Fruit fly (Drosophila melanogaster) whole organism, wandering third instar larva: ENCODE data around the gene C3G.

Source experiments
- Abd-B ChIP-seq: fragments of >200 bp; optimal IDR thresholded peaks from 2 replicates; lab custom pipeline; 2017; ENCODE audit warnings: missing biosample characterization, missing genetic modification characterization
- CG32264 ChIP-seq: fragments of 200-800 bp; sonication (Bioruptor generic); optimal IDR thresholded peaks from 2 replicates; lab custom pipeline; 2016; ENCODE audit warnings: missing biosample characterization, missing genetic modification characterization
- CG9705 ChIP-seq: fragments of 200-800 bp; sonication (Bioruptor generic); optimal IDR thresholded peaks from 2 replicates; lab custom pipeline; 2018; ENCODE audit warnings: missing biosample characterization, mild to moderate bottlenecking, missing genetic modification characterization
- CrebA ChIP-seq: fragments of 200-800 bp; sonication (Bioruptor generic); optimal IDR thresholded peaks from 2 replicates; lab custom pipeline; 2016; ENCODE audit warnings: missing biosample characterization, mild to moderate bottlenecking, missing genetic modification characterization, borderline replicate concordance
- Dfd ChIP-seq: fragments of >200 bp; optimal IDR thresholded peaks from 2 replicates; lab custom pipeline; 2017; ENCODE audit warnings: missing biosample characterization, missing genetic modification characterization
- Dif ChIP-seq: fragments of 200-275, 200-300 bp; sonication (Bioruptor generic); optimal IDR thresholded peaks from 2 replicates; lab custom pipeline; 2018; ENCODE audit warnings: missing biosample characterization, missing genetic modification characterization; ENCODE audit not compliant: partially characterized antibody
- GATAd ChIP-seq: sonication (Bioruptor generic); optimal IDR thresholded peaks from 2 replicates; lab custom pipeline; 2016; ENCODE audit warnings: missing biosample characterization, missing genetic modification characterization
- HLH106 ChIP-seq: fragments of 200-800 bp; optimal IDR thresholded peaks from 3 replicates; lab custom pipeline; 2019; ENCODE audit warnings: missing biosample characterization, mild to moderate bottlenecking, missing genetic modification characterization, moderate library complexity
- Hnf4 ChIP-seq: fragments of 200-800 bp; sonication (Bioruptor generic); optimal IDR thresholded peaks from 2 replicates; lab custom pipeline; 2016; ENCODE audit warnings: missing biosample characterization, mild to moderate bottlenecking, missing genetic modification characterization
- Hr78 ChIP-seq: fragments of >200 bp; optimal IDR thresholded peaks from 2 replicates; lab custom pipeline; 2017; ENCODE audit warnings: missing biosample characterization, missing genetic modification characterization
- Hr83 ChIP-seq: fragments of 200-300 bp; sonication (Bioruptor generic); optimal IDR thresholded peaks from 2 replicates; lab custom pipeline; 2016; ENCODE audit warnings: missing biosample characterization, mild to moderate bottlenecking, missing genetic modification characterization, moderate library complexity; ENCODE audit not compliant: poor library complexity, severe bottlenecking
- Jra ChIP-seq: sonication (Bioruptor generic); optimal IDR thresholded peaks from 2 replicates; lab custom pipeline; 2016; ENCODE audit warnings: missing biosample characterization, missing genetic modification characterization
- Mio ChIP-seq: sonication (Bioruptor generic); optimal IDR thresholded peaks from 2 replicates; lab custom pipeline; 2016; ENCODE audit warnings: missing biosample characterization, missing genetic modification characterization
- Myc ChIP-seq: fragments of >200 bp; optimal IDR thresholded peaks from 2 replicates; lab custom pipeline; 2017
- N ChIP-seq: fragments of >200 bp; optimal IDR thresholded peaks from 2 replicates; lab custom pipeline; 2018; ENCODE audit warnings: missing biosample characterization, missing external identifiers, missing genetic modification characterization
- OdsH ChIP-seq: fragments of 200-800 bp; sonication (Bioruptor generic); optimal IDR thresholded peaks from 2 replicates; lab custom pipeline; 2016; ENCODE audit warnings: missing biosample characterization, mild to moderate bottlenecking, missing genetic modification characterization
- Rel ChIP-seq, 2 experiments: fragments of 200-800 bp; sonication (Bioruptor generic) in 1 of 2; optimal IDR thresholded peaks; 2 replicates in 1 of 2; 3 replicates in 1 of 2; lab custom pipeline; 2016 to 2019; ENCODE audit warnings: mild to moderate bottlenecking in 2 of 2, missing biosample characterization in 2 of 2, missing genetic modification characterization in 2 of 2, moderate library complexity in 1 of 2
- Sp1 ChIP-seq: fragments of 200-800 bp; sonication (Bioruptor generic); optimal IDR thresholded peaks from 3 replicates; lab custom pipeline; 2019; ENCODE audit warnings: missing biosample characterization, mild to moderate bottlenecking, missing genetic modification characterization, moderate library complexity
- Vsx2 ChIP-seq: fragments of 200-300, 225-300 bp; sonication (Bioruptor generic); optimal IDR thresholded peaks from 2 replicates; lab custom pipeline; 2018; ENCODE audit warnings: missing biosample characterization, missing genetic modification characterization; ENCODE audit not compliant: partially characterized antibody
- br ChIP-seq: fragments of 200-800 bp; sonication (Bioruptor generic); optimal IDR thresholded peaks from 2 replicates; lab custom pipeline; 2016; ENCODE audit warnings: missing biosample characterization, missing genetic modification characterization
- brk ChIP-seq: fragments of 200-800 bp; sonication (Bioruptor generic); optimal IDR thresholded peaks from 2 replicates; lab custom pipeline; 2016; ENCODE audit warnings: missing biosample characterization, mild to moderate bottlenecking, missing genetic modification characterization
- dl ChIP-seq, 2 experiments: fragments of 175-275, 200-275 bp in 1 of 2; fragments of 200-275 bp in 1 of 2; sonication (Bioruptor generic); optimal IDR thresholded peaks; lab custom pipeline; 2018; ENCODE audit warnings: mild to moderate bottlenecking in 2 of 2, missing biosample characterization in 2 of 2, missing genetic modification characterization in 2 of 2, moderate library complexity in 2 of 2; ENCODE audit not compliant: partially characterized antibody in 2 of 2, insufficient read depth in 1 of 2
- dmrt93B ChIP-seq: fragments of 200-800 bp; sonication (Bioruptor generic); optimal IDR thresholded peaks from 2 replicates; lab custom pipeline; 2018; ENCODE audit warnings: missing biosample characterization, mild to moderate bottlenecking, missing genetic modification characterization
- dsf ChIP-seq: sonication (Bioruptor generic); optimal IDR thresholded peaks from 2 replicates; lab custom pipeline; 2016; ENCODE audit warnings: missing biosample characterization, missing genetic modification characterization, borderline replicate concordance
- ey ChIP-seq: fragments of 200-800 bp; sonication (Bioruptor generic); optimal IDR thresholded peaks from 2 replicates; lab custom pipeline; 2016; ENCODE audit warnings: missing biosample characterization, missing genetic modification characterization
- foxo ChIP-seq, 2 experiments: fragments of 200-800 bp; sonication (Bioruptor generic); optimal IDR thresholded peaks; 2 replicates in 1 of 2; 3 replicates in 1 of 2; lab custom pipeline; 2016 to 2017; ENCODE audit warnings: missing biosample characterization in 2 of 2, missing genetic modification characterization in 2 of 2
- fru ChIP-seq: fragments of 200-800 bp; sonication (Bioruptor generic); optimal IDR thresholded peaks from 3 replicates; lab custom pipeline; 2016; ENCODE audit warnings: missing biosample characterization, mild to moderate bottlenecking, missing genetic modification characterization
- h ChIP-seq: fragments of 200-800 bp; sonication (Bioruptor generic); optimal IDR thresholded peaks from 3 replicates; lab custom pipeline; 2016; ENCODE audit warnings: missing biosample characterization, mild to moderate bottlenecking, missing genetic modification characterization
- jim ChIP-seq: fragments of 175-275, 200-325 bp; sonication (Bioruptor generic); optimal IDR thresholded peaks from 2 replicates; lab custom pipeline; 2016; ENCODE audit warnings: missing biosample characterization, mild to moderate bottlenecking, missing genetic modification characterization
- lola ChIP-seq: fragments of >200 bp; optimal IDR thresholded peaks from 2 replicates; lab custom pipeline; 2017; ENCODE audit warnings: missing biosample characterization, missing genetic modification characterization
- pan ChIP-seq: fragments of >200 bp; optimal IDR thresholded peaks from 2 replicates; lab custom pipeline; 2017
- psq ChIP-seq: fragments of 200-800 bp; sonication (Bioruptor generic); optimal IDR thresholded peaks from 3 replicates; lab custom pipeline; 2017; ENCODE audit warnings: missing biosample characterization, mild to moderate bottlenecking, missing genetic modification characterization, moderate library complexity
- rgr ChIP-seq: fragments of 200-800 bp; sonication (Bioruptor generic); optimal IDR thresholded peaks from 3 replicates; lab custom pipeline; 2016; ENCODE audit warnings: missing biosample characterization, mild to moderate bottlenecking, missing genetic modification characterization
- sage ChIP-seq: fragments of 200-800 bp; sonication (Bioruptor generic); optimal IDR thresholded peaks from 2 replicates; lab custom pipeline; 2016; ENCODE audit warnings: missing biosample characterization, mild to moderate bottlenecking, missing genetic modification characterization
- sv ChIP-seq: fragments of 200-800 bp; sonication (Bioruptor generic); optimal IDR thresholded peaks from 3 replicates; lab custom pipeline; 2016; ENCODE audit warnings: missing biosample characterization, missing genetic modification characterization
- tai ChIP-seq: sonication (Bioruptor generic); optimal IDR thresholded peaks from 2 replicates; lab custom pipeline; 2016; ENCODE audit warnings: missing biosample characterization, missing genetic modification characterization
- usp ChIP-seq: fragments of >200 bp; optimal IDR thresholded peaks from 2 replicates; lab custom pipeline; 2017; ENCODE audit warnings: missing biosample characterization, missing genetic modification characterization
- woc ChIP-seq: sonication (Bioruptor generic); optimal IDR thresholded peaks from 2 replicates; lab custom pipeline; 2016; ENCODE audit warnings: missing biosample characterization, mild to moderate bottlenecking, missing genetic modification characterization

The C3G gene

dm6 chrX:6792891-6793290, 10.5 kb downstream of the C3G start:
- TF ChIP-seq Dfd = no peak
- no peak for TF ChIP-seq brk
- TF ChIP-seq Abd-B (GFP tag; lab: Kevin White, UChicago) = no peak
- no peak for TF ChIP-seq woc (GFP tag; lab: Kevin White, UChicago)
- no peak for TF ChIP-seq psq (GFP tag; lab: Kevin White, UChicago)
- no peak for TF ChIP-seq Hnf4
- no peak for TF ChIP-seq dsf
- no peak for TF ChIP-seq Hr83 (GFP tag; lab: Kevin White, UChicago)
- TF ChIP-seq tai (GFP tag; lab: Kevin White, UChicago) = no peak
- no peak for TF ChIP-seq br (GFP tag; lab: Kevin White, UChicago)
- TF ChIP-seq usp = no peak
- TF ChIP-seq fru (GFP tag; lab: Kevin White, UChicago) = no peak
- TF ChIP-seq jim = no peak
- TF ChIP-seq Vsx2 = no peak
- no peak for TF ChIP-seq HLH106 (tag; lab: Kevin White, UChicago)
- no peak for TF ChIP-seq ey (GFP tag; lab: Kevin White, UChicago)
- TF ChIP-seq rgr (GFP tag; lab: Kevin White, UChicago) = no peak
- TF ChIP-seq GATAd (GFP tag; lab: Kevin White, UChicago) = no peak

- TF ChIP-seq rgr (GFP tag; lab: Kevin White, UChicago) (peak; percentile 78), Hnf4 (no peak), lola (GFP tag; lab: Kevin White, UChicago) (no peak), Mio (GFP tag; lab: Kevin White, UChicago) (no peak), pan (lab: Kevin White, UChicago) (no peak), CG32264 (peak; percentile 12), foxo (GFP tag; optimal IDR thresholded peaks at IDR 0.05; lab: Kevin White, UChicago) (peak in 1 of 2 experiments; percentile 74), Dfd (no peak), br (GFP tag; lab: Kevin White, UChicago) (peak; percentile 65), woc (GFP tag; lab: Kevin White, UChicago) (peak; percentile 33), sage (GFP tag; lab: Kevin White, UChicago) (peak; percentile 22), CG9705 (GFP tag; lab: Kevin White, UChicago) (no peak), N (no peak), Dif (GFP tag; lab: Kevin White, UChicago) (peak; percentile 2), Jra (GFP tag; lab: Kevin White, UChicago) (no peak), Vsx2 (no peak), psq (GFP tag; lab: Kevin White, UChicago) (peak; percentile 54), sv (GFP tag; lab: Kevin White, UChicago) (no peak), dl (GFP tag; optimal IDR thresholded peaks at IDR 0.05; lab: Kevin White, UChicago; ENCODE audit: insufficient read depth in 1 of 2, partially characterized antibody in 2 of 2) (no peak), dmrt93B (GFP tag; lab: Kevin White, UChicago) (peak; percentile 41), tai (GFP tag; lab: Kevin White, UChicago) (no peak), Myc (lab: Kevin White, UChicago) (no peak), GATAd (GFP tag; lab: Kevin White, UChicago) (no peak), ey (GFP tag; lab: Kevin White, UChicago) (peak; percentile 71), Sp1 (GFP tag; lab: Kevin White, UChicago) (peak; percentile 55), Rel (GFP tag; optimal IDR thresholded peaks at IDR 0.05; lab: Kevin White, UChicago) (no peak), Rel (tag; optimal IDR thresholded peaks at IDR 0.05; lab: Kevin White, UChicago) (no peak), Abd-B (GFP tag; lab: Kevin White, UChicago) (no peak), Hr78 (GFP tag; lab: Kevin White, UChicago) (no peak), jim (no peak), usp (no peak), h (peak; percentile 76), OdsH (GFP tag; lab: Kevin White, UChicago) (peak; percentile 74), Hr83 (GFP tag; lab: Kevin White, UChicago) (no peak), HLH106 (tag; lab: Kevin White, UChicago) (peak; percentile 50), fru (GFP tag; lab: Kevin White, UChicago) (no peak), brk (no peak), CrebA (GFP tag; lab: Kevin White, UChicago) (no peak), dsf (no peak)
Measured at dm6 chrX:6791531-6791930, 11.9 kb downstream of the C3G start.
